Fruit fly (Drosophila melanogaster) Kc167 (cell line): ENCODE results near the gene DCTN6-p27.

Experiments used
- Myc ChIP-seq: fragments of >200 bp; optimal IDR thresholded peaks from 2 replicates; lab custom pipeline; 2017; ENCODE audit warnings: missing external identifiers
- h ChIP-seq: fragments of >200 bp; optimal IDR thresholded peaks from 3 replicates; lab custom pipeline; 2018; ENCODE audit warnings: missing external identifiers
- psq ChIP-seq: fragments of >200 bp; optimal IDR thresholded peaks from 2 replicates; lab custom pipeline; 2017; ENCODE audit warnings: missing external identifiers
- ttk ChIP-seq: sonication (Bioruptor generic); optimal IDR thresholded peaks from 2 replicates; lab custom pipeline; 2017; ENCODE audit warnings: missing external identifiers

- TF ChIP-seq ttk (no peak), h (lab: Kevin White, UChicago) (no peak), psq (lab: Kevin White, UChicago) (no peak), Myc (no peak)
Observed at dm6 chr2L:19089385-19089784, 42.7 kb upstream of the DCTN6-p27 start.
